Worm (Caenorhabditis elegans): ENCODE measurements around the gene H35B03.1.

Gene H35B03.1

ce11 chrIV:5725300-5725699 is at the start of gene H35B03.1:
TSS of gene H35B03.1 (plus strand) at chrIV:5725600.
- TF ChIP-seq fkh-8 (tag; optimal IDR thresholded peaks at IDR 0.05): peak; percentile 21
- peak; percentile 17 for TF ChIP-seq lin-14 (GFP tag; optimal IDR thresholded peaks at IDR 0.05)
- no peak for TF ChIP-seq efl-1 (optimal IDR thresholded peaks at IDR 0.05)
- TF ChIP-seq efl-1 (GFP tag; optimal IDR thresholded peaks at IDR 0.05 in 1 of 2): peak in 1 of 2 experiments; percentile 26
- TF ChIP-seq nhr-20 (tag; optimal IDR thresholded peaks at IDR 0.05): no peak

- no peak for TF ChIP-seq alr-1 (tag; optimal IDR thresholded peaks at IDR 0.05; ENCODE audit: borderline replicate concordance)
- no peak for TF ChIP-seq C04F5.9 (tag; optimal IDR thresholded peaks at IDR 0.05)
- TF ChIP-seq ceh-90 (tag; optimal IDR thresholded peaks at IDR 0.05): no peak
- TF ChIP-seq nhr-12 (tag; optimal IDR thresholded peaks at IDR 0.05): no peak
- TF ChIP-seq nhr-237 (tag; optimal IDR thresholded peaks at IDR 0.05): no peak
- TF ChIP-seq irx-1 (tag; optimal IDR thresholded peaks at IDR 0.05): no peak
- no peak for TF ChIP-seq fkh-10 (GFP tag; optimal IDR thresholded peaks at IDR 0.05)
- no peak for TF ChIP-seq hlh-4 (tag; optimal IDR thresholded peaks at IDR 0.05)
- TF ChIP-seq rnt-1 (tag; optimal IDR thresholded peaks at IDR 0.05): no peak
- TF ChIP-seq pax-3 (tag; optimal IDR thresholded peaks at IDR 0.05): no peak
- TF ChIP-seq isw-1 (GFP tag; IDR thresholded peaks at IDR 0.05): no peak
- TF ChIP-seq lin-35 (GFP tag; optimal IDR thresholded peaks at IDR 0.05): no peak
- no peak for TF ChIP-seq dsc-1 (tag; optimal IDR thresholded peaks at IDR 0.05)
- no peak for TF ChIP-seq nhr-76 (tag; optimal IDR thresholded peaks at IDR 0.05)
- TF ChIP-seq mef-2 (tag; optimal IDR thresholded peaks at IDR 0.05): no peak
- no peak for TF ChIP-seq aly-2 (tag; optimal IDR thresholded peaks at IDR 0.05)
- TF ChIP-seq pqm-1 (tag; optimal IDR thresholded peaks at IDR 0.05): no peak
These were observed 47.4 kb upstream of the H35B03.1 start, which contains the start of gene C55C3.4 for ce11 chrIV:5678044-5678443. TSS of gene C55C3.4 (minus strand) at chrIV:5678144.

- no peak for TF ChIP-seq nhr-12 (tag; optimal IDR thresholded peaks at IDR 0.05)
- no peak for TF ChIP-seq unc-62 (GFP tag; optimal IDR thresholded peaks at IDR 0.05)
- no peak for TF ChIP-seq nhr-76 (tag; optimal IDR thresholded peaks at IDR 0.05)
- TF ChIP-seq lir-3 (tag; optimal IDR thresholded peaks at IDR 0.05; ENCODE audit: poor library complexity): no peak
- no peak for TF ChIP-seq lin-35 (GFP tag; optimal IDR thresholded peaks at IDR 0.05)
- TF ChIP-seq lin-39 (tag; optimal IDR thresholded peaks at IDR 0.05): no peak
- no peak for TF ChIP-seq grh-1 (GFP tag; IDR thresholded peaks at IDR 0.05)
- TF ChIP-seq nhr-237 (tag; optimal IDR thresholded peaks at IDR 0.05): no peak
- TF ChIP-seq ama-1 (optimal IDR thresholded peaks at IDR 0.05): no peak
- no peak for TF ChIP-seq ceh-8 (GFP tag; optimal IDR thresholded peaks at IDR 0.05)
- TF ChIP-seq jun-1 (tag; optimal IDR thresholded peaks at IDR 0.05): no peak
- no peak for TF ChIP-seq snu-23 (GFP tag; optimal IDR thresholded peaks at IDR 0.05)
- no peak for TF ChIP-seq nhr-71 (tag; optimal IDR thresholded peaks at IDR 0.05)
- TF ChIP-seq snpc-4 (tag; optimal IDR thresholded peaks at IDR 0.05): no peak
- no peak for TF ChIP-seq sup-37 (GFP tag; optimal IDR thresholded peaks at IDR 0.05)
- no peak for TF ChIP-seq aly-2 (tag; optimal IDR thresholded peaks at IDR 0.05)
- TF ChIP-seq ceh-63 (GFP tag; optimal IDR thresholded peaks at IDR 0.05): no peak
These were observed 42.7 kb upstream of the H35B03.1 start, which contains the start of the genes C55C3.7 and C55C3.6 for ce11 chrIV:5682547-5683234. TSS of gene C55C3.7 (minus strand) at chrIV:5682647. TSS of gene C55C3.6 (plus strand) at chrIV:5683184.

ce11 chrIV:5685014-5685413 is 40.4 kb upstream of the H35B03.1 start, which contains the start of gene C55C3.3:
TSS of gene C55C3.3 (plus strand) at chrIV:5685287.
- TF ChIP-seq mef-2 (tag; optimal IDR thresholded peaks at IDR 0.05) (no peak), unc-86 (tag; optimal IDR thresholded peaks at IDR 0.05) (no peak), lin-39 (tag; optimal IDR thresholded peaks at IDR 0.05) (no peak), snu-23 (GFP tag; optimal IDR thresholded peaks at IDR 0.05) (no peak), ceh-82 (tag; optimal IDR thresholded peaks at IDR 0.05) (no peak)

Data from whole organism, L1 larva.